Fruit fly (Drosophila melanogaster): ENCODE data around the gene CG15890.

The CG15890 gene

DNA sequence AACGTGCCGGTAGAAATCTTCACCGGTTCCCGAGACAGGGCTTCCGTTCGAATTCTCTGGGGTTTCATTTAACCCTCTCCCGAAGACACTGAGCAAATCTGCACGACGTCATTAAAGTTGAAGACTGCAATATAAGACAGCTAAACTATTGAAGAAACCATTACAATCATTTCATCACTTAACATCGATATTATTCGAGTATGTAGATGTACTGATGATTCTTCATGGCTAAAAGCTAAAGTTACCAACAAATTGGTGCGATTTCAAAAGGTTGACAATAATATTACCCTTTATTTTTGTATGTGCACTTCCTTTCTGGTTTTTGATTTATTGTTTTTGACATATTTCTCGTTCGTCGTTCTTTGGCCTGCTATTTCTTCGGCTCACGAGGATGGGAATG lies 15.1 kb downstream of the CG15890 start:
- TF ChIP-seq foxo (GFP tag; optimal IDR thresholded peaks at IDR 0.05) (peak in 1 of 2 experiments; percentile 80), h (GFP tag; optimal IDR thresholded peaks at IDR 0.05) (peak; percentile 71), CG9705 (GFP tag; optimal IDR thresholded peaks at IDR 0.05) (peak; percentile 55), Mio (GFP tag; optimal IDR thresholded peaks at IDR 0.05) (no peak), N (GFP tag; optimal IDR thresholded peaks at IDR 0.05) (no peak), jim (GFP tag; optimal IDR thresholded peaks at IDR 0.05) (no peak), brk (GFP tag; optimal IDR thresholded peaks at IDR 0.05) (no peak), rgr (GFP tag; optimal IDR thresholded peaks at IDR 0.05) (peak; percentile 63), dl (GFP tag; optimal IDR thresholded peaks at IDR 0.05; ENCODE audit: insufficient read depth in 1 of 2, partially characterized antibody in 2 of 2) (no peak), br (GFP tag; optimal IDR thresholded peaks at IDR 0.05) (peak; percentile 69), HLH106 (tag; optimal IDR thresholded peaks at IDR 0.05) (peak; percentile 79), sage (GFP tag; optimal IDR thresholded peaks at IDR 0.05) (no peak), Hnf4 (GFP tag; optimal IDR thresholded peaks at IDR 0.05) (peak; percentile 22), Dfd (GFP tag; optimal IDR thresholded peaks at IDR 0.05) (no peak), pan (optimal IDR thresholded peaks at IDR 0.05) (no peak), CG32264 (GFP tag; optimal IDR thresholded peaks at IDR 0.05) (no peak), fru (GFP tag; optimal IDR thresholded peaks at IDR 0.05) (peak; percentile 82), tai (GFP tag; optimal IDR thresholded peaks at IDR 0.05) (no peak), Rel (GFP tag; optimal IDR thresholded peaks at IDR 0.05) (no peak), Rel (tag; optimal IDR thresholded peaks at IDR 0.05) (no peak), ey (GFP tag; optimal IDR thresholded peaks at IDR 0.05) (peak; percentile 79), woc (GFP tag; optimal IDR thresholded peaks at IDR 0.05) (peak; percentile 73), Hr83 (GFP tag; optimal IDR thresholded peaks at IDR 0.05; ENCODE audit: poor library complexity, severe bottlenecking) (no peak), CrebA (GFP tag; optimal IDR thresholded peaks at IDR 0.05; ENCODE audit: borderline replicate concordance) (no peak), Sp1 (GFP tag; optimal IDR thresholded peaks at IDR 0.05) (peak; percentile 63), dmrt93B (GFP tag; optimal IDR thresholded peaks at IDR 0.05) (peak; percentile 43), Abd-B (GFP tag; optimal IDR thresholded peaks at IDR 0.05) (no peak), Dif (GFP tag; optimal IDR thresholded peaks at IDR 0.05; ENCODE audit: partially characterized antibody) (no peak), Vsx2 (GFP tag; optimal IDR thresholded peaks at IDR 0.05; ENCODE audit: partially characterized antibody) (no peak), Jra (GFP tag; optimal IDR thresholded peaks at IDR 0.05) (no peak), psq (GFP tag; optimal IDR thresholded peaks at IDR 0.05) (peak; percentile 64), Hr78 (GFP tag; optimal IDR thresholded peaks at IDR 0.05) (no peak), OdsH (GFP tag; optimal IDR thresholded peaks at IDR 0.05) (peak; percentile 59), usp (GFP tag; optimal IDR thresholded peaks at IDR 0.05) (no peak)

DNA sequence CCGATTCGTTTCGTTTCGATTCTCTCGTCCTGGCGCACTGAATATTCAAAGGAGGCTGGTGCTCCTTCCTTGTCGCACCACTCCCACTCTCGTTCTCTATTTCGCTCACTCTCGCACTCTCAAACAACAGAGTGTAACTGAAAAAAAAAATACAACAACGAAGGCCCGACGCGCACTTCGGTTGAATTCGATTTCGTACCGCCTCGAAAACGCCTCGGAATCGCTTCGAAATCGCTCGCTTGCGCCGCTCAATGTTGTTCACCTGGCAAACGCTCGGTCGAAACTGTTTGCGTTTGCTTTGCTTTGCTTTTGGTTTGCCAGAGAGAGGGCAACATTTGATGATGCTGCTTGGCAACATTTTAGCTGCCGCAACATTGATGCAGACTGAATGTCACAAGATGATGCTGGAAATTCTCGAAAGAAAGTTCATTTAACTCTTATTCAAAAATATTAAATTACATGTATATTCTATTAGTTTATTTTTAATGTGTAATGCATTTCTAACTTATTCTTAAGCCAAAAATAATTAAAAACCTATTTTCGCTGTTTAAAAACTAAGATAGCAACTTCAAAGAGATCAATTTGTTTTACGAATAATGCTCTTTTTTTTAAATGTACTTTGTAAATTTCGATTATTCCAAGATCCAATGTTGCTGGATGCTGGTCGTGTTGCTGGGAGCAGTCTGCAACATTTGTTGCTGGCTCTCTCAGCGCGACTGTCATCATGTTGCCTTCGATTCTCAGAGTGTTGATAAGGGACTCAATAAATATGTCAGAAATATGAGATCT lies 16.3 kb downstream of the CG15890 start, which contains the start of gene NetB:
Gene NetB (minus strand): TSS at position 291 of the 789 bp plus-strand sequence.
- TF ChIP-seq Mio (GFP tag; optimal IDR thresholded peaks at IDR 0.05) (no peak), psq (GFP tag; optimal IDR thresholded peaks at IDR 0.05) (no peak), Vsx2 (GFP tag; optimal IDR thresholded peaks at IDR 0.05; ENCODE audit: partially characterized antibody) (no peak), Rel (GFP tag; optimal IDR thresholded peaks at IDR 0.05) (no peak), Rel (tag; optimal IDR thresholded peaks at IDR 0.05) (no peak), fru (GFP tag; optimal IDR thresholded peaks at IDR 0.05) (no peak), CG9705 (GFP tag; optimal IDR thresholded peaks at IDR 0.05) (no peak), Hr78 (GFP tag; optimal IDR thresholded peaks at IDR 0.05) (no peak), tai (GFP tag; optimal IDR thresholded peaks at IDR 0.05) (no peak), Jra (GFP tag; optimal IDR thresholded peaks at IDR 0.05) (no peak), Abd-B (GFP tag; optimal IDR thresholded peaks at IDR 0.05) (no peak), dsf (GFP tag; optimal IDR thresholded peaks at IDR 0.05; ENCODE audit: borderline replicate concordance) (no peak), br (GFP tag; optimal IDR thresholded peaks at IDR 0.05) (no peak), ey (GFP tag; optimal IDR thresholded peaks at IDR 0.05) (no peak)

DNA sequence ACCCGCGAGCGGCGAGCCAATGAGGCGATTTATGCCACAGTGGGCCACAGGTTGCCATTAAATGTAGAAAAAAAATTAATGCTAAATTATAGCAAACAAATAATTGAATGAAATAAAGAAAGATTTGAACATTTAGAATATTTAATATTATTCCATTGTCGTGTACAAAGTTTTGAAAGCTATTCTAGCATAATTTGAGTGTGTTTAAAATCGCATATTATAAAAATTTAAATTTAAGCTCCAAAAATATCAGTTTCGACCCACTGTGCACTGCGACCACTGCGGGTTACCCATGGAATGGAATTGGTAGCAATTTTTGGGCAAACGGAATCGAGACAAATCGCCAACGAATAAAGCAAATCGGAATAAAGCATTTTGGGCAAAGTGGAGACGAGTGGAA lies 21.8 kb downstream of the CG15890 start:
- TF ChIP-seq Rel (GFP tag; optimal IDR thresholded peaks at IDR 0.05) (no peak), Rel (tag; optimal IDR thresholded peaks at IDR 0.05) (no peak), Dfd (GFP tag; optimal IDR thresholded peaks at IDR 0.05) (no peak), sv (GFP tag; optimal IDR thresholded peaks at IDR 0.05) (no peak), HLH106 (tag; optimal IDR thresholded peaks at IDR 0.05) (peak; percentile 28), h (GFP tag; optimal IDR thresholded peaks at IDR 0.05) (peak; percentile 17), usp (GFP tag; optimal IDR thresholded peaks at IDR 0.05) (no peak), GATAd (GFP tag; optimal IDR thresholded peaks at IDR 0.05) (no peak), fru (GFP tag; optimal IDR thresholded peaks at IDR 0.05) (peak; percentile 51), psq (GFP tag; optimal IDR thresholded peaks at IDR 0.05) (peak; percentile 19), OdsH (GFP tag; optimal IDR thresholded peaks at IDR 0.05) (peak; percentile 26), rgr (GFP tag; optimal IDR thresholded peaks at IDR 0.05) (peak; percentile 22), Sp1 (GFP tag; optimal IDR thresholded peaks at IDR 0.05) (peak; percentile 34), woc (GFP tag; optimal IDR thresholded peaks at IDR 0.05) (peak; percentile 33), dmrt93B (GFP tag; optimal IDR thresholded peaks at IDR 0.05) (peak; percentile 16), foxo (GFP tag; optimal IDR thresholded peaks at IDR 0.05) (peak in 1 of 2 experiments; percentile 39), CrebA (GFP tag; optimal IDR thresholded peaks at IDR 0.05; ENCODE audit: borderline replicate concordance) (no peak)

Measured in whole organism, wandering third instar larva.